Worm (Caenorhabditis elegans): ENCODE data around the gene dsc-4.

The dsc-4 gene

ce11 chrIV:293995-294700 is 26.2 kb downstream of the dsc-4 start:
- TF ChIP-seq odd-2 (tag; optimal IDR thresholded peaks at IDR 0.05) (no peak), ceh-19 (GFP tag; optimal IDR thresholded peaks at IDR 0.05) (no peak), ets-4 (tag; optimal IDR thresholded peaks at IDR 0.05) (no peak), K02D7.2 (tag; optimal IDR thresholded peaks at IDR 0.05) (no peak), hlh-15 (tag; optimal IDR thresholded peaks at IDR 0.05) (no peak), unc-86 (tag; optimal IDR thresholded peaks at IDR 0.05) (no peak), F13H6.1 (tag; optimal IDR thresholded peaks at IDR 0.05) (no peak), syd-9 (tag; optimal IDR thresholded peaks at IDR 0.05) (no peak), ceh-31 (tag; optimal IDR thresholded peaks at IDR 0.05) (no peak), nfya-1 (tag; optimal IDR thresholded peaks at IDR 0.05) (no peak), nhr-232 (tag; optimal IDR thresholded peaks at IDR 0.05) (no peak), pros-1 (tag; optimal IDR thresholded peaks at IDR 0.05) (no peak), C38D4.7 (GFP tag; optimal IDR thresholded peaks at IDR 0.05) (no peak), ceh-18 (tag; optimal IDR thresholded peaks at IDR 0.05) (no peak), madf-2 (tag; optimal IDR thresholded peaks at IDR 0.05) (no peak), ama-1 (optimal IDR thresholded peaks at IDR 0.05) (no peak), ceh-14 (tag; optimal IDR thresholded peaks at IDR 0.05) (no peak), ttx-3 (tag; optimal IDR thresholded peaks at IDR 0.05) (no peak)

- TF ChIP-seq C08G9.2 (tag; optimal IDR thresholded peaks at IDR 0.05): no peak
- no peak for TF ChIP-seq lim-6 (tag; optimal IDR thresholded peaks at IDR 0.05)
- TF ChIP-seq pha-2 (tag; optimal IDR thresholded peaks at IDR 0.05): no peak
- no peak for TF ChIP-seq rnt-1 (tag; optimal IDR thresholded peaks at IDR 0.05)
- TF ChIP-seq nfya-1 (tag; optimal IDR thresholded peaks at IDR 0.05): no peak
- no peak for TF ChIP-seq ceh-24 (tag; optimal IDR thresholded peaks at IDR 0.05)
- TF ChIP-seq ama-1 (optimal IDR thresholded peaks at IDR 0.05): no peak
- TF ChIP-seq pha-4 (tag; optimal IDR thresholded peaks at IDR 0.05): no peak
- TF ChIP-seq ceh-22 (tag; optimal IDR thresholded peaks at IDR 0.05): no peak
- no peak for TF ChIP-seq hlh-6 (tag; optimal IDR thresholded peaks at IDR 0.05)
Measured at ce11 chrIV:293163-293755, 27.1 kb downstream of the dsc-4 start.

ce11 chrIV:291851-292367 is 28.4 kb downstream of the dsc-4 start:
- TF ChIP-seq syd-9 (tag; optimal IDR thresholded peaks at IDR 0.05) (no peak), pqm-1 (tag; optimal IDR thresholded peaks at IDR 0.05) (peak; percentile 18), ceh-24 (tag; optimal IDR thresholded peaks at IDR 0.05) (no peak), elt-2 (tag; optimal IDR thresholded peaks at IDR 0.05) (peak; percentile 95)

ce11 chrIV:291356-291755 is 29.0 kb downstream of the dsc-4 start, which contains the start of gene T21D12.7:
TSS of gene T21D12.7 (minus strand) at chrIV:291456.
- TF ChIP-seq ceh-22 (tag; optimal IDR thresholded peaks at IDR 0.05) (no peak), zip-5 (tag; optimal IDR thresholded peaks at IDR 0.05) (no peak), elt-4 (tag; optimal IDR thresholded peaks at IDR 0.05) (no peak), sox-4 (tag; optimal IDR thresholded peaks at IDR 0.05) (no peak), tbx-2 (tag; optimal IDR thresholded peaks at IDR 0.05) (no peak), fax-1 (tag; optimal IDR thresholded peaks at IDR 0.05) (no peak), C38D4.7 (GFP tag; optimal IDR thresholded peaks at IDR 0.05) (no peak), ceh-19 (GFP tag; optimal IDR thresholded peaks at IDR 0.05) (no peak), ztf-16 (tag; optimal IDR thresholded peaks at IDR 0.05) (no peak)

- TF ChIP-seq C38D4.7 (GFP tag; optimal IDR thresholded peaks at IDR 0.05) (no peak), hlh-13 (GFP tag; optimal IDR thresholded peaks at IDR 0.05) (no peak), unc-3 (GFP tag; conservative IDR thresholded peaks at IDR 0.05) (no peak), unc-3 (tag; optimal IDR thresholded peaks at IDR 0.05) (no peak), ceh-48 (tag; optimal IDR thresholded peaks at IDR 0.05) (no peak), pat-9 (tag; optimal IDR thresholded peaks at IDR 0.05) (no peak), zip-5 (tag; optimal IDR thresholded peaks at IDR 0.05) (no peak), T23F11.4 (GFP tag; optimal IDR thresholded peaks at IDR 0.05) (no peak), unc-86 (tag; optimal IDR thresholded peaks at IDR 0.05) (no peak), dve-1 (tag; optimal IDR thresholded peaks at IDR 0.05) (no peak), ceh-34 (tag; optimal IDR thresholded peaks at IDR 0.05) (no peak), K09A11.1 (tag; optimal IDR thresholded peaks at IDR 0.05; ENCODE audit: insufficient read depth) (no peak), ceh-22 (tag; optimal IDR thresholded peaks at IDR 0.05) (no peak), hlh-8 (tag; optimal IDR thresholded peaks at IDR 0.05) (no peak), elt-4 (tag; optimal IDR thresholded peaks at IDR 0.05) (no peak)
Measured at ce11 chrIV:290387-290786, 30.0 kb downstream of the dsc-4 start.

Measured in whole organism, late embryonic.